Worm (Caenorhabditis elegans) whole organism, young adult: ENCODE measurements around the gene C06E8.5.
A peak's percentile ranks its signal among the peaks of the same experiment; 100 is the strongest.

Source experiments
- B0019.2 ChIP-seq: fragments of 200-800 bp; sonication (Bioruptor generic); conservative IDR thresholded peaks from 2 replicates; pipeline ENCODE4 v1.3.6; 2022; ENCODE audit warnings: missing genetic modification reagents, missing genetic modification characterization, missing compliant biosample characterization
- B0336.3 ChIP-seq: fragments of 200-800 bp; sonication (Bioruptor generic); IDR thresholded peaks from 2 replicates; pipeline ENCODE4 v1.3.6; 2022; ENCODE audit warnings: missing genetic modification characterization, missing compliant biosample characterization
- F23B12.7 ChIP-seq: sonication (generic microtip); optimal IDR thresholded peaks from 2 replicates; lab custom pipeline; 2017; ENCODE audit warnings: missing genetic modification characterization, mild to moderate bottlenecking, missing compliant biosample characterization, antibody characterized with exemption, moderate library complexity; ENCODE audit not compliant: insufficient read depth
- F33H1.4 ChIP-seq: fragments of 200-800 bp; sonication (Bioruptor generic); IDR thresholded peaks from 2 replicates; pipeline ENCODE4 v1.3.6; 2022; ENCODE audit warnings: missing genetic modification reagents, missing genetic modification characterization, missing compliant biosample characterization
- F39B2.1 ChIP-seq: fragments of 200-800 bp; sonication (Bioruptor generic); IDR thresholded peaks from 2 replicates; pipeline ENCODE4 v1.3.6; 2022; ENCODE audit warnings: missing genetic modification reagents, missing genetic modification characterization, missing compliant biosample characterization
- T07F8.4 ChIP-seq: sonication (generic microtip); optimal IDR thresholded peaks from 2 replicates; lab custom pipeline; 2016; ENCODE audit warnings: mild to moderate bottlenecking, missing genetic modification characterization, moderate library complexity, missing compliant biosample characterization
- Y79H2A.3 ChIP-seq: fragments of 200-800 bp; sonication (Bioruptor generic); conservative IDR thresholded peaks from 2 replicates; pipeline ENCODE4 v1.3.6; 2022; ENCODE audit warnings: missing genetic modification reagents, missing genetic modification characterization, missing compliant biosample characterization
- Y95B8A.8 ChIP-seq: fragments of 200-800 bp; sonication (Bioruptor generic); IDR thresholded peaks from 2 replicates; pipeline ENCODE4 v1.3.6; 2022; ENCODE audit warnings: missing genetic modification reagents, missing genetic modification characterization, missing compliant biosample characterization
- ZK185.1 ChIP-seq: sonication (generic microtip); optimal IDR thresholded peaks from 2 replicates; lab custom pipeline; 2016; ENCODE audit warnings: mild to moderate bottlenecking, missing genetic modification characterization, missing compliant biosample characterization; ENCODE audit not compliant: poor library complexity, severe bottlenecking
- ama-1 ChIP-seq, 3 experiments: fragments of 150-350 bp in 1 of 3; sonication (generic microtip) in 2 of 3; optimal IDR thresholded peaks; 2 replicates each; lab custom pipeline; 2014 to 2018; ENCODE audit warnings: missing biosample characterization in 2 of 3, missing genetic modification characterization in 2 of 3, missing genetic modification reagents in 2 of 3
- ccch-3 ChIP-seq: fragments of 200-800 bp; sonication (Bioruptor generic); optimal IDR thresholded peaks from 2 replicates; lab custom pipeline; 2018; ENCODE audit warnings: mild to moderate bottlenecking, missing genetic modification characterization, missing compliant biosample characterization
- cebp-1 ChIP-seq, 2 experiments: fragments of 200-800 bp in 1 of 2; sonication (Bioruptor generic) in 1 of 2; sonication (generic microtip) in 1 of 2; IDR thresholded peaks in 1 of 2; optimal IDR thresholded peaks in 1 of 2; 2 replicates each; pipeline versions ENCODE4 v1.3.6 to Lab custom; 2017 to 2022; ENCODE audit warnings: missing compliant biosample characterization in 2 of 2, missing genetic modification characterization in 2 of 2, mild to moderate bottlenecking in 1 of 2, missing genetic modification reagents in 1 of 2, moderate library complexity in 1 of 2
- ceh-79 ChIP-seq: sonication (generic microtip); optimal IDR thresholded peaks from 2 replicates; lab custom pipeline; 2017; ENCODE audit warnings: mild to moderate bottlenecking, missing genetic modification characterization, missing compliant biosample characterization
- die-1 ChIP-seq: sonication (generic microtip); optimal IDR thresholded peaks from 2 replicates; lab custom pipeline; 2016; ENCODE audit warnings: missing genotype, mild to moderate bottlenecking, missing genetic modification characterization, missing compliant biosample characterization
- dpl-1 ChIP-seq: fragments of 150-350 bp; optimal IDR thresholded peaks from 2 replicates; lab custom pipeline; 2014; ENCODE audit warnings: missing biosample characterization, missing genetic modification reagents, missing genetic modification characterization
- efl-1 ChIP-seq: fragments of 150-350 bp; optimal IDR thresholded peaks from 2 replicates; lab custom pipeline; 2014; ENCODE audit warnings: missing biosample characterization, missing genetic modification reagents, missing genetic modification characterization
- fkh-3 ChIP-seq: sonication (generic microtip); optimal IDR thresholded peaks from 2 replicates; lab custom pipeline; 2016; ENCODE audit warnings: mild to moderate bottlenecking, missing genetic modification characterization, missing compliant biosample characterization
- hlh-12 ChIP-seq: sonication (generic microtip); optimal IDR thresholded peaks from 2 replicates; lab custom pipeline; 2016; ENCODE audit warnings: missing genetic modification characterization, missing compliant biosample characterization
- hmg-1.2 ChIP-seq: fragments of 200-800 bp; sonication (Bioruptor generic); IDR thresholded peaks from 2 replicates; pipeline ENCODE4 v1.3.6; 2022; ENCODE audit warnings: missing genetic modification reagents, missing genetic modification characterization, missing compliant biosample characterization
- lin-26 ChIP-seq: fragments of 200-800 bp; sonication (Bioruptor generic); IDR thresholded peaks from 2 replicates; pipeline ENCODE4 v1.3.6; 2022; ENCODE audit warnings: missing genetic modification reagents, missing genetic modification characterization, missing compliant biosample characterization
- lin-54 ChIP-seq: fragments of 200-800 bp; sonication (Bioruptor generic); optimal IDR thresholded peaks from 2 replicates; lab custom pipeline; 2018; ENCODE audit warnings: mild to moderate bottlenecking, missing genetic modification characterization, missing compliant biosample characterization
- madf-3 ChIP-seq: fragments of 200-800 bp; sonication (Bioruptor generic); IDR thresholded peaks from 2 replicates; pipeline ENCODE4 v1.3.6; 2022; ENCODE audit warnings: missing genetic modification reagents, missing genetic modification characterization, missing compliant biosample characterization
- madf-6 ChIP-seq: fragments of 200-800 bp; sonication (Bioruptor generic); IDR thresholded peaks from 2 replicates; pipeline ENCODE4 v1.3.6; 2022; ENCODE audit warnings: missing genetic modification reagents, missing genetic modification characterization, missing compliant biosample characterization
- madf-8 ChIP-seq: fragments of 200-800 bp; sonication (Bioruptor generic); conservative IDR thresholded peaks from 2 replicates; pipeline ENCODE4 v1.3.6; 2022; ENCODE audit warnings: missing genetic modification reagents, missing genetic modification characterization, missing compliant biosample characterization
- nhr-27 ChIP-seq: fragments of 200-800 bp; sonication (Bioruptor generic); optimal IDR thresholded peaks from 2 replicates; lab custom pipeline; 2018; ENCODE audit warnings: mild to moderate bottlenecking, missing genetic modification characterization, moderate library complexity, missing compliant biosample characterization
- rcor-1 ChIP-seq: fragments of 200-800 bp; sonication (Bioruptor generic); IDR thresholded peaks from 2 replicates; pipeline ENCODE4 v1.3.6; 2022; ENCODE audit warnings: missing genetic modification reagents, missing genetic modification characterization, missing compliant biosample characterization
- sdz-38 ChIP-seq: sonication (generic microtip); optimal IDR thresholded peaks from 2 replicates; lab custom pipeline; 2016; ENCODE audit warnings: missing genotype, missing genetic modification characterization, missing compliant biosample characterization
- sea-2 ChIP-seq: fragments of 200-800 bp; sonication (Bioruptor generic); IDR thresholded peaks from 2 replicates; pipeline ENCODE4 v1.3.6; 2022; ENCODE audit warnings: missing genetic modification characterization, missing compliant biosample characterization
- xnd-1 ChIP-seq: sonication (generic microtip); optimal IDR thresholded peaks from 2 replicates; lab custom pipeline; 2016; ENCODE audit warnings: missing genotype, missing genetic modification reagents, missing genetic modification characterization, missing compliant biosample characterization
- zfh-2 ChIP-seq: fragments of 200-800 bp; sonication (Bioruptor generic); conservative IDR thresholded peaks from 2 replicates; pipeline ENCODE4 v1.3.6; 2022; ENCODE audit warnings: missing genetic modification reagents, missing genetic modification characterization, missing compliant biosample characterization
- ztf-22 ChIP-seq: fragments of 200-800 bp; sonication (Bioruptor generic); optimal IDR thresholded peaks from 2 replicates; lab custom pipeline; 2018; ENCODE audit warnings: mild to moderate bottlenecking, missing genetic modification characterization, moderate library complexity, missing compliant biosample characterization
- ztf-26 ChIP-seq: sonication (generic microtip); optimal IDR thresholded peaks from 2 replicates; lab custom pipeline; 2017; ENCODE audit warnings: missing genetic modification characterization, missing compliant biosample characterization
- ztf-3 ChIP-seq: fragments of 200-800 bp; sonication (Bioruptor generic); optimal IDR thresholded peaks from 2 replicates; lab custom pipeline; 2018; ENCODE audit warnings: mild to moderate bottlenecking, missing genetic modification characterization, missing compliant biosample characterization

The C06E8.5 gene

DNA sequence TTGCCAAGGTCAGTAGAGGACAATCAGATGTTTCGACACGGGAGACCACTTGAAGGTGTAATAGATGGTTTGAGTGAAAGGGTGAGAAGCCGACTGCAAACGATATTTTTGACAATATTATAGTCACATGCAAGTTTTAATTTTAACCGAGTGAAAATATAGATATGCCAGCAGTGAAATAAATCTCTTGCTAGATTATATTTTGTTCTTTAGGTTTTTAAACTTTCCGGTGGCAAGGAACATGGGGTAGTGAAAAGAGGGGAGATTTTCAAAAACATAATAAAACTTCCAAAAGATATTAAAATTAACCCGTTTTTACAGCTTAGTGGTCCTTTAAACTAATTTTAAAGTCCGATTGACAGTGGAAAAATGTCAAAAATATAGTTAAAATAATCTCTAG lies at the start of gene C06E8.5:
TSS of gene C06E8.5 (minus strand) at position 101 of the 400 bp plus-strand sequence.
- TF ChIP-seq die-1 (tag; lab: Kevin White, UChicago) (no peak), ama-1 (optimal IDR thresholded peaks at IDR 0.05; lab: Kevin White, UChicago) (no peak), ama-1 (GFP tag; optimal IDR thresholded peaks at IDR 0.05; lab: Kevin White, UChicago) (no peak), Y95B8A.8 (GFP tag; lab: Robert Waterston, UW) (no peak), cebp-1 (GFP tag; IDR thresholded peaks at IDR 0.05; lab: Robert Waterston, UW) (no peak), cebp-1 (tag; optimal IDR thresholded peaks at IDR 0.05; lab: Kevin White, UChicago) (no peak), madf-8 (GFP tag; lab: Robert Waterston, UW) (no peak), hlh-12 (no peak), ZK185.1 (no peak), nhr-27 (tag; lab: Kevin White, UChicago) (no peak)

DNA sequence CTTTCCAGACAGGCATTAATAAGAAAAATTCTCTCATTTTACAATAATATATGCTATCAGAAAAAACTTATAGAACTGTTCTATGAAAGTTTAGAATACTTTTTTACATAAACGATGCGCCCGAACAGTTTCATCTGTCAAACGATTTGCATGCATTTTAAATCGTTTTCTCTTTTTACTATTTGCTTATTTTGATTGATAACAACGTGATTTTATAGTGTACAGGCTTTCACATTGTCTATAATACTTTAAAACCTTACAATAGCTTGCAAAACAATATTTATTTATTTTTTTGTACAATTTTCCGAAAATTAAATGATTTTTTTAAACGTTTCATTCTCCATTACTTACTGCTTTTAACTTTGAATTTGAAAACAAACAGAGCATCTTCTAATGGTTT lies 40.4 kb upstream of the C06E8.5 start, which contains the start of gene R01H2.7:
TSS of gene R01H2.7 (minus strand) at position 101 of the 400 bp plus-strand sequence.
- TF ChIP-seq fkh-3 (tag; lab: Kevin White, UChicago) (no peak), ztf-26 (tag; lab: Kevin White, UChicago) (no peak), Y79H2A.3 (no peak), ccch-3 (GFP tag; lab: Kevin White, UChicago) (no peak), B0336.3 (GFP tag; lab: Robert Waterston, UW) (no peak), ceh-79 (tag; lab: Kevin White, UChicago) (no peak)
- TF ChIP-seq, all 124 proteins: peak for 0

ce11 chrIII:7034252-7035223 lies 29.3 kb upstream of the C06E8.5 start:
- no peak for TF ChIP-seq ztf-3
- TF ChIP-seq F23B12.7 (tag; lab: Kevin White, UChicago): no peak
- no peak for TF ChIP-seq lin-26
- TF ChIP-seq rcor-1 (GFP tag; lab: Robert Waterston, UW): no peak
- TF ChIP-seq sea-2 (GFP tag; lab: Robert Waterston, UW): no peak
- TF ChIP-seq hmg-1.2: peak; percentile 59
- TF ChIP-seq F39B2.1 (GFP tag; lab: Robert Waterston, UW): no peak
- TF ChIP-seq madf-6: peak; percentile 30; the same call in 1 of the 2 replicates
- no peak for TF ChIP-seq sdz-38 (tag; lab: Kevin White, UChicago)
- peak; percentile 40 for TF ChIP-seq efl-1
- TF ChIP-seq lin-54: no peak
- no peak for TF ChIP-seq B0019.2 (GFP tag; lab: Robert Waterston, UW)
- no peak for TF ChIP-seq T07F8.4 (tag; lab: Kevin White, UChicago)
- no peak for TF ChIP-seq ztf-22 (GFP tag; lab: Kevin White, UChicago)
- TF ChIP-seq F33H1.4 (GFP tag; lab: Robert Waterston, UW): 0 out of 2 replicates have a peak, but pooled peaks have one; percentile 9
- no peak for TF ChIP-seq madf-3 (GFP tag; lab: Robert Waterston, UW)
- peak; percentile 5 for TF ChIP-seq dpl-1
- no peak for TF ChIP-seq zfh-2 (GFP tag; lab: Robert Waterston, UW)
- TF ChIP-seq xnd-1 (tag; lab: Kevin White, UChicago): no peak
